Worm (Caenorhabditis elegans) whole organism, late embryonic: ENCODE data around the gene tag-250.

Source experiments
- ama-1 ChIP-seq: fragments of 150-350 bp; optimal IDR thresholded peaks from 2 replicates; lab custom pipeline; 2014
- ceh-6 ChIP-seq: fragments of 200-800 bp; sonication (Bioruptor generic); optimal IDR thresholded peaks from 2 replicates; lab custom pipeline; 2018; ENCODE audit warnings: mild to moderate bottlenecking, missing genetic modification characterization, missing compliant biosample characterization
- tbx-2 ChIP-seq: sonication (generic microtip); optimal IDR thresholded peaks from 2 replicates; lab custom pipeline; 2016; ENCODE audit warnings: missing genetic modification characterization, missing compliant biosample characterization

DNA sequence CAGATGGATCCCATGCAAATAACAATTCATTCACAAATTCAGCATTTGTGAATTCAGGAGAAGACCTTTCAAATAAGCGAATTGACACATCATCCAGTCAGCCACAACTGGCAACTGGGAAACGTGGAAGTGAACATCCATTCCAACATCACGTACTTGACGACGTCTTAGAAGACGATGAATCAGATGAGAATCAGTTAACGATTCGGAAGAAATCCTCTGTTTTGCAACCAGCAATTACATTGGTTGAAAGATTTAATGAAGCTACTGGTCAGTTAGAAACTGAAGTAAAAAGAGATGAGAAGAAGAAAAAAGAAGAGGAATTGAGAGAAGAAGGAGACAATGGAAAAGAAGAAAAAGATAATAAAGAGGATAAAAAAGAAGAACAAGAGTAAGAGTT lies 21.3 kb downstream of the tag-250 start:
- TF ChIP-seq tbx-2 (tag; lab: Kevin White, UChicago), result no peak
- no peak for TF ChIP-seq ceh-6 (GFP tag; lab: Kevin White, UChicago)
- TF ChIP-seq ama-1, result no peak
